Worm (Caenorhabditis elegans) whole organism, midembryonic: ENCODE measurements around the gene PDB1.1.

Source experiments
- T22C8.4 ChIP-seq: fragments of 200-800 bp; sonication (Bioruptor generic); IDR thresholded peaks from 2 replicates; pipeline ENCODE4 v1.3.6; 2022; ENCODE audit warnings: missing genetic modification characterization, missing compliant biosample characterization
- cog-1 ChIP-seq: sonication (generic microtip); optimal IDR thresholded peaks from 2 replicates; lab custom pipeline; 2016; ENCODE audit warnings: missing genetic modification characterization, missing compliant biosample characterization
- flt-1 ChIP-seq: fragments of 200-800 bp; sonication (Bioruptor generic); IDR thresholded peaks from 2 replicates; pipeline ENCODE4 v1.3.6; 2022; ENCODE audit warnings: missing genetic modification characterization, missing compliant biosample characterization
- klf-2 ChIP-seq: fragments of 200-800 bp; sonication (Bioruptor generic); conservative IDR thresholded peaks from 2 replicates; pipeline ENCODE4 v1.3.6; 2022; ENCODE audit warnings: missing genetic modification reagents, missing genetic modification characterization, missing compliant biosample characterization
- med-1 ChIP-seq: sonication (generic microtip); optimal IDR thresholded peaks from 2 replicates; lab custom pipeline; 2017; ENCODE audit warnings: missing genetic modification characterization, mild to moderate bottlenecking, missing compliant biosample characterization, antibody characterized with exemption, missing genetic modification reagents; ENCODE audit not compliant: insufficient read depth
- ref-1 ChIP-seq: fragments of 200-800 bp; sonication (Bioruptor generic); conservative IDR thresholded peaks from 2 replicates; pipeline ENCODE4 v1.3.6; 2022; ENCODE audit warnings: missing genetic modification reagents, missing genetic modification characterization, missing compliant biosample characterization
- tab-1 ChIP-seq: fragments of 200-800 bp; sonication (Bioruptor generic); IDR thresholded peaks from 2 replicates; pipeline ENCODE4 v1.3.6; 2022; ENCODE audit warnings: missing genetic modification characterization, missing compliant biosample characterization
- ztf-23 ChIP-seq: fragments of 200-800 bp; sonication (Bioruptor generic); IDR thresholded peaks from 2 replicates; pipeline ENCODE4 v1.3.6; 2022; ENCODE audit warnings: missing genetic modification reagents, missing genetic modification characterization, missing compliant biosample characterization
- ztf-29 ChIP-seq: fragments of 200-800 bp; sonication (Bioruptor generic); IDR thresholded peaks from 2 replicates; pipeline ENCODE4 v1.3.6; 2022; ENCODE audit warnings: missing genetic modification reagents, missing genetic modification characterization, missing compliant biosample characterization

Gene PDB1.1

ce11 chrX:7512714-7513113, 46.2 kb downstream of the PDB1.1 start:
- TF ChIP-seq T22C8.4 (GFP tag; lab: Robert Waterston, UW) = no peak
- TF ChIP-seq ref-1 (GFP tag; lab: Robert Waterston, UW) = no peak
- no peak for TF ChIP-seq ztf-29 (GFP tag; lab: Robert Waterston, UW)
- TF ChIP-seq cog-1 = no peak
- no peak for TF ChIP-seq med-1 (GFP tag; lab: Kevin White, UChicago)
- no peak for TF ChIP-seq klf-2 (GFP tag; lab: Robert Waterston, UW)
- no peak for TF ChIP-seq tab-1
- no peak for TF ChIP-seq flt-1 (GFP tag; lab: Robert Waterston, UW)
- TF ChIP-seq ztf-23 (GFP tag; lab: Robert Waterston, UW) = no peak

ce11 chrX:7507141-7507540, 51.7 kb downstream of the PDB1.1 start:
- TF ChIP-seq cog-1 (no peak), flt-1 (GFP tag; lab: Robert Waterston, UW) (no peak; the same call in none of the 2 replicates), klf-2 (GFP tag; lab: Robert Waterston, UW) (no peak), tab-1 (no peak), ref-1 (GFP tag; lab: Robert Waterston, UW) (no peak), ztf-29 (GFP tag; lab: Robert Waterston, UW) (no peak), T22C8.4 (GFP tag; lab: Robert Waterston, UW) (no peak), ztf-23 (GFP tag; lab: Robert Waterston, UW) (no peak), med-1 (GFP tag; lab: Kevin White, UChicago) (no peak)
